Worm (Caenorhabditis elegans): ENCODE data around the gene fbxc-19.

- TF ChIP-seq lin-32 (GFP tag; optimal IDR thresholded peaks at IDR 0.05) = no peak
- TF ChIP-seq mab-5 (tag; optimal IDR thresholded peaks at IDR 0.05) = no peak
- TF ChIP-seq elt-3 (tag; optimal IDR thresholded peaks at IDR 0.05) = no peak
- TF ChIP-seq lin-13 (tag; optimal IDR thresholded peaks at IDR 0.05) = no peak
- TF ChIP-seq nhr-237 (tag; optimal IDR thresholded peaks at IDR 0.05) = no peak
- no peak for TF ChIP-seq ztf-11 (tag; optimal IDR thresholded peaks at IDR 0.05)
- no peak for TF ChIP-seq flh-1 (GFP tag; optimal IDR thresholded peaks at IDR 0.05)
- TF ChIP-seq nhr-28 (tag; optimal IDR thresholded peaks at IDR 0.05) = no peak
- TF ChIP-seq unc-39 (tag; optimal IDR thresholded peaks at IDR 0.05) = no peak
- TF ChIP-seq zip-8 (tag; optimal IDR thresholded peaks at IDR 0.05) = no peak
- no peak for TF ChIP-seq sptf-1 (tag; optimal IDR thresholded peaks at IDR 0.05)
- TF ChIP-seq cnd-1 (tag; optimal IDR thresholded peaks at IDR 0.05) = no peak
- no peak for TF ChIP-seq lsy-2 (tag; optimal IDR thresholded peaks at IDR 0.05)
These were observed 32.2 kb downstream of the fbxc-19 start, which contains the start of gene C52E2.2 for ce11 chrII:1852503-1852902.

Data from whole organism, mixed stage, embryonic.